Fruit fly (Drosophila melanogaster) whole organism, adult: Measurements from ENCODE around the gene Cyp4ae1.

Source experiments
- CG11617 ChIP-seq: fragments of 200-800 bp; sonication (Bioruptor generic); optimal IDR thresholded peaks from 2 replicates; lab custom pipeline; 2017; ENCODE audit warnings: mild to moderate bottlenecking, missing biosample characterization, missing genetic modification reagents, missing genetic modification characterization
- CG14711 ChIP-seq: fragments of 200-800 bp; sonication (Bioruptor generic); optimal IDR thresholded peaks from 2 replicates; lab custom pipeline; 2018; ENCODE audit warnings: missing biosample characterization, mild to moderate bottlenecking, missing genetic modification characterization, moderate library complexity
- CG33017 ChIP-seq: fragments of 200-800 bp; sonication (Bioruptor generic); optimal IDR thresholded peaks from 2 replicates; lab custom pipeline; 2018; ENCODE audit warnings: missing biosample characterization, mild to moderate bottlenecking, missing genetic modification characterization, moderate library complexity
- CG7101 ChIP-seq: fragments of 200-800 bp; sonication (Bioruptor generic); optimal IDR thresholded peaks from 2 replicates; lab custom pipeline; 2018; ENCODE audit warnings: missing biosample characterization, mild to moderate bottlenecking, missing genetic modification characterization, moderate library complexity
- Mnt ChIP-seq: fragments of 200-800 bp; sonication (Bioruptor generic); optimal IDR thresholded peaks from 2 replicates; lab custom pipeline; 2016; ENCODE audit warnings: missing biosample characterization, mild to moderate bottlenecking, missing genetic modification characterization
- kay ChIP-seq: fragments of 200-800 bp; sonication (Bioruptor generic); peaks from one replicate; lab custom pipeline; 2016; ENCODE audit warnings: missing biosample characterization, missing genetic modification characterization, borderline replicate concordance
- ovo ChIP-seq: fragments of 200-800 bp; sonication (Bioruptor generic); optimal IDR thresholded peaks from 2 replicates; lab custom pipeline; 2016; ENCODE audit warnings: missing biosample characterization, missing genetic modification characterization
- tj ChIP-seq: fragments of 200-800 bp; sonication (Bioruptor generic); optimal IDR thresholded peaks from 3 replicates; lab custom pipeline; 2017; ENCODE audit warnings: missing biosample characterization, mild to moderate bottlenecking, missing genetic modification characterization, moderate library complexity
- toe ChIP-seq: fragments of 200-800 bp; sonication (Bioruptor generic); optimal IDR thresholded peaks from 2 replicates; lab custom pipeline; 2016; ENCODE audit warnings: missing biosample characterization, missing genetic modification characterization

- TF ChIP-seq kay (GFP tag; lab: Kevin White, UChicago) = no peak
- no peak for TF ChIP-seq CG11617 (GFP tag; lab: Kevin White, UChicago)
- TF ChIP-seq tj (GFP tag; lab: Kevin White, UChicago) = no peak
- no peak for TF ChIP-seq Mnt (GFP tag; lab: Kevin White, UChicago)
- no peak for TF ChIP-seq CG7101 (tag; lab: Kevin White, UChicago)
- TF ChIP-seq CG14711 (tag; lab: Kevin White, UChicago) = no peak
- TF ChIP-seq ovo (GFP tag; lab: Kevin White, UChicago) = no peak
- no peak for TF ChIP-seq CG33017 (tag; lab: Kevin White, UChicago)
- no peak for TF ChIP-seq toe (GFP tag; lab: Kevin White, UChicago)
These were observed 30.1 kb upstream of the Cyp4ae1 start for dm6 chrX:2148671-2149070.
